Fruit fly (Drosophila melanogaster) whole organism, embryonic: Measurements from ENCODE around the gene CG32681.

ENCODE experiments used
- ATbp ChIP-seq: fragments of 200-800 bp; sonication (Bioruptor generic); optimal IDR thresholded peaks from 2 replicates; lab custom pipeline; 2017; ENCODE audit warnings: missing biosample characterization, mild to moderate bottlenecking, missing genetic modification characterization, missing genetic modification reagents
- CG10431 ChIP-seq: fragments of 200-800 bp; sonication (Bioruptor generic); optimal IDR thresholded peaks from 3 replicates; lab custom pipeline; 2018; ENCODE audit warnings: missing biosample characterization, mild to moderate bottlenecking, missing genetic modification characterization
- CG10462 ChIP-seq: fragments of 200-800 bp; sonication (Bioruptor generic); optimal IDR thresholded peaks from 2 replicates; lab custom pipeline; 2016; ENCODE audit warnings: missing biosample characterization, missing genetic modification characterization
- CG11504 ChIP-seq: fragments of 200-800 bp; sonication (Bioruptor generic); optimal IDR thresholded peaks from 3 replicates; lab custom pipeline; 2019; ENCODE audit warnings: missing biosample characterization, mild to moderate bottlenecking, missing genetic modification characterization, moderate library complexity
- CG12155 ChIP-seq: fragments of 200-800 bp; sonication (Bioruptor generic); optimal IDR thresholded peaks from 3 replicates; lab custom pipeline; 2016; ENCODE audit warnings: missing biosample characterization, missing genetic modification characterization
- CG13123 ChIP-seq: fragments of 200-800 bp; sonication (Bioruptor generic); optimal IDR thresholded peaks from 2 replicates; lab custom pipeline; 2016; ENCODE audit warnings: missing biosample characterization, missing genetic modification characterization
- CG15269 ChIP-seq: fragments of 200-800 bp; sonication (Bioruptor generic); optimal IDR thresholded peaks from 2 replicates; lab custom pipeline; 2018; ENCODE audit warnings: missing biosample characterization, mild to moderate bottlenecking, missing genetic modification characterization, moderate library complexity
- CG15479 ChIP-seq: fragments of 200-800 bp; sonication (Bioruptor generic); optimal IDR thresholded peaks from 3 replicates; lab custom pipeline; 2019; ENCODE audit warnings: missing biosample characterization, mild to moderate bottlenecking, missing genetic modification characterization, moderate library complexity
- CG15601 ChIP-seq: fragments of 200-800 bp; sonication (Bioruptor generic); optimal IDR thresholded peaks from 3 replicates; lab custom pipeline; 2019; ENCODE audit warnings: missing biosample characterization, mild to moderate bottlenecking, missing genetic modification characterization, moderate library complexity
- CG17612 ChIP-seq: fragments of 200-800 bp; sonication (Bioruptor generic); IDR thresholded peaks from 2 replicates; pipeline ENCODE4 v1.3.6; 2022; ENCODE audit warnings: missing biosample characterization, missing genetic modification characterization
- CG1832 ChIP-seq: fragments of 200-800 bp; sonication (Bioruptor generic); optimal IDR thresholded peaks from 2 replicates; lab custom pipeline; 2017; ENCODE audit warnings: missing biosample characterization, mild to moderate bottlenecking, missing genetic modification characterization, inconsistent platforms
- CG2712 ChIP-seq: fragments of 200-800 bp; optimal IDR thresholded peaks from 3 replicates; lab custom pipeline; 2019; ENCODE audit warnings: missing biosample characterization, mild to moderate bottlenecking, missing genetic modification characterization, moderate library complexity
- CG5180 ChIP-seq: fragments of 200-800 bp; sonication (Bioruptor generic); optimal IDR thresholded peaks from 3 replicates; lab custom pipeline; 2017; ENCODE audit warnings: missing biosample characterization, missing genetic modification characterization, mild to moderate bottlenecking, moderate library complexity, missing genetic modification reagents
- CG6654 ChIP-seq: fragments of 200-800 bp; sonication (Bioruptor generic); optimal IDR thresholded peaks from 2 replicates; lab custom pipeline; 2017; ENCODE audit warnings: missing biosample characterization, mild to moderate bottlenecking, missing genetic modification characterization
- CG6854 ChIP-seq: fragments of 200-800 bp; sonication (Bioruptor generic); optimal IDR thresholded peaks from 3 replicates; lab custom pipeline; 2017; ENCODE audit warnings: missing biosample characterization, mild to moderate bottlenecking, missing genetic modification characterization
- CG9797 ChIP-seq: fragments of 200-800 bp; sonication (Bioruptor generic); optimal IDR thresholded peaks from 3 replicates; lab custom pipeline; 2018; ENCODE audit warnings: missing biosample characterization, mild to moderate bottlenecking, missing genetic modification characterization
- Gug ChIP-seq: fragments of 200-800 bp; sonication (Bioruptor generic); IDR thresholded peaks from 4 replicates; pipeline ENCODE4 v1.3.6; 2022; ENCODE audit warnings: missing biosample characterization, missing genetic modification characterization
- H15 ChIP-seq: fragments of 200-800 bp; sonication (Bioruptor generic); IDR thresholded peaks from 3 replicates; pipeline ENCODE4 v1.3.6; 2022; ENCODE audit warnings: missing biosample characterization, missing genetic modification characterization
- Hr39 ChIP-seq: fragments of >200 bp; optimal IDR thresholded peaks from 2 replicates; lab custom pipeline; 2017
- Med ChIP-seq: fragments of 200-800 bp; sonication (Bioruptor generic); peaks from one replicate; lab custom pipeline; 2016; ENCODE audit warnings: missing biosample characterization, missing genetic modification characterization, mild to moderate bottlenecking, inconsistent platforms, moderate library complexity
- Rfx ChIP-seq: fragments of 200-800 bp; sonication (Bioruptor generic); IDR thresholded peaks from 2 replicates; pipeline ENCODE4 v1.3.6; 2022; ENCODE audit warnings: missing biosample characterization, missing genetic modification characterization
- Scr ChIP-seq: fragments of 200-800 bp; sonication (Bioruptor generic); IDR thresholded peaks from 2 replicates; pipeline ENCODE4 v1.3.6; 2022; ENCODE audit warnings: missing biosample characterization, missing genetic modification characterization; ENCODE audit not compliant: partially characterized antibody
- Side ChIP-seq: fragments of 200-800 bp; sonication (Bioruptor generic); optimal IDR thresholded peaks from 2 replicates; lab custom pipeline; 2016; ENCODE audit warnings: missing biosample characterization, missing genetic modification characterization
- Xrp1 ChIP-seq: fragments of 200-800 bp; sonication (Bioruptor generic); IDR thresholded peaks from 2 replicates; pipeline ENCODE4 v1.3.6; 2022; ENCODE audit warnings: missing biosample characterization, missing genetic modification characterization
- bsh ChIP-seq, 2 experiments: fragments of 200-800 bp; sonication (Bioruptor generic); optimal IDR thresholded peaks; 2 replicates each; lab custom pipeline; 2017 to 2018; ENCODE audit warnings: mild to moderate bottlenecking in 2 of 2, missing biosample characterization in 2 of 2, missing genetic modification characterization in 2 of 2, moderate library complexity in 1 of 2
- chinmo ChIP-seq: fragments of 200-800 bp; sonication (Bioruptor generic); IDR thresholded peaks from 4 replicates; pipeline ENCODE4 v1.3.6; 2022; ENCODE audit warnings: missing biosample characterization, missing genetic modification characterization; ENCODE audit not compliant: partially characterized antibody
- crp ChIP-seq, 2 experiments: fragments of 200-800 bp; sonication (Bioruptor generic); optimal IDR thresholded peaks; 2 replicates in 1 of 2; 3 replicates in 1 of 2; lab custom pipeline; 2017; ENCODE audit warnings: missing biosample characterization in 2 of 2, missing genetic modification characterization in 2 of 2, mild to moderate bottlenecking in 1 of 2, moderate library complexity in 1 of 2
- cwo ChIP-seq: fragments of 200-800 bp; sonication (Bioruptor generic); optimal IDR thresholded peaks from 3 replicates; lab custom pipeline; 2017; ENCODE audit warnings: missing biosample characterization, missing genetic modification characterization, mild to moderate bottlenecking, moderate library complexity, missing genetic modification reagents
- dimm ChIP-seq: fragments of 200-800 bp; sonication (Bioruptor generic); IDR thresholded peaks from 2 replicates; pipeline ENCODE4 v1.3.6; 2022; ENCODE audit warnings: missing biosample characterization, missing genetic modification characterization
- disco-r ChIP-seq: fragments of 200-800 bp; sonication (Bioruptor generic); optimal IDR thresholded peaks from 2 replicates; lab custom pipeline; 2016; ENCODE audit warnings: missing biosample characterization, missing genetic modification characterization
- ewg ChIP-seq: fragments of 200-800 bp; sonication (Bioruptor generic); optimal IDR thresholded peaks from 3 replicates; lab custom pipeline; 2017; ENCODE audit warnings: mild to moderate bottlenecking, missing biosample characterization, missing genetic modification reagents, missing genetic modification characterization
- eyg ChIP-seq: fragments of 200-800 bp; sonication (Bioruptor generic); optimal IDR thresholded peaks from 3 replicates; lab custom pipeline; 2016; ENCODE audit warnings: missing biosample characterization, missing genetic modification characterization
- gcm ChIP-seq: fragments of 200-800 bp; sonication (Bioruptor generic); optimal IDR thresholded peaks from 2 replicates; lab custom pipeline; 2019; ENCODE audit warnings: missing biosample characterization, mild to moderate bottlenecking, missing genetic modification characterization, moderate library complexity
- gro ChIP-seq: fragments of 200-800 bp; sonication (Bioruptor generic); optimal IDR thresholded peaks from 2 replicates; lab custom pipeline; 2016; ENCODE audit warnings: missing biosample characterization, missing genetic modification characterization
- inv ChIP-seq: fragments of 200-800 bp; sonication (Bioruptor generic); IDR thresholded peaks from 2 replicates; pipeline ENCODE4 v1.3.6; 2022; ENCODE audit warnings: missing biosample characterization, missing genetic modification characterization; ENCODE audit not compliant: partially characterized antibody
- klu ChIP-seq: fragments of 200-800 bp; sonication (Bioruptor generic); IDR thresholded peaks from 2 replicates; pipeline ENCODE4 v1.3.6; 2022; ENCODE audit warnings: missing biosample characterization, missing genetic modification characterization
- lola ChIP-seq, 3 experiments: fragments of >200 bp in 2 of 3; fragments of 200-800 bp in 1 of 3; sonication (Bioruptor generic) in 1 of 3; optimal IDR thresholded peaks; 2 replicates each; lab custom pipeline; 2017 to 2019; ENCODE audit warnings: missing biosample characterization in 3 of 3, missing genetic modification characterization in 3 of 3, mild to moderate bottlenecking in 1 of 3, moderate library complexity in 1 of 3
- org-1 ChIP-seq: fragments of 200-800 bp; sonication (Bioruptor generic); optimal IDR thresholded peaks from 2 replicates; lab custom pipeline; 2017; ENCODE audit warnings: missing biosample characterization, missing genetic modification characterization
- phol ChIP-seq: fragments of 200-800 bp; sonication (Bioruptor generic); optimal IDR thresholded peaks from 3 replicates; lab custom pipeline; 2018; ENCODE audit warnings: missing biosample characterization, mild to moderate bottlenecking, missing genetic modification characterization, moderate library complexity
- repo ChIP-seq: fragments of 200-800 bp; sonication (Bioruptor generic); optimal IDR thresholded peaks from 2 replicates; lab custom pipeline; 2016; ENCODE audit warnings: missing biosample characterization, missing genetic modification characterization
- ro ChIP-seq: fragments of 200-800 bp; sonication (Bioruptor generic); IDR thresholded peaks from 2 replicates; pipeline ENCODE4 v1.3.6; 2022; ENCODE audit warnings: missing biosample characterization, missing genetic modification characterization
- slbo ChIP-seq: fragments of 200-800 bp; sonication (Bioruptor generic); IDR thresholded peaks from 2 replicates; pipeline ENCODE4 v1.3.6; 2022; ENCODE audit warnings: missing biosample characterization, missing genetic modification characterization
- stc ChIP-seq: fragments of 200-800 bp; sonication (Bioruptor generic); IDR thresholded peaks from 2 replicates; pipeline ENCODE4 v1.3.6; 2022; ENCODE audit warnings: missing biosample characterization, missing genetic modification characterization
- sug ChIP-seq: fragments of 200-800 bp; optimal IDR thresholded peaks from 2 replicates; lab custom pipeline; 2019; ENCODE audit warnings: missing biosample characterization, mild to moderate bottlenecking, missing genetic modification characterization, moderate library complexity
- tin ChIP-seq: fragments of 200-800 bp; sonication (Bioruptor generic); optimal IDR thresholded peaks from 3 replicates; lab custom pipeline; 2016; ENCODE audit warnings: missing biosample characterization, missing genetic modification characterization
- unpg ChIP-seq: fragments of 200-800 bp; sonication (Bioruptor generic); optimal IDR thresholded peaks from 3 replicates; lab custom pipeline; 2018; ENCODE audit warnings: missing biosample characterization, mild to moderate bottlenecking, missing genetic modification characterization, moderate library complexity
- zf30C ChIP-seq: fragments of 200-800 bp; sonication (Bioruptor generic); optimal IDR thresholded peaks from 3 replicates; lab custom pipeline; 2018; ENCODE audit warnings: missing biosample characterization, mild to moderate bottlenecking, missing genetic modification characterization

The CG32681 gene

DNA sequence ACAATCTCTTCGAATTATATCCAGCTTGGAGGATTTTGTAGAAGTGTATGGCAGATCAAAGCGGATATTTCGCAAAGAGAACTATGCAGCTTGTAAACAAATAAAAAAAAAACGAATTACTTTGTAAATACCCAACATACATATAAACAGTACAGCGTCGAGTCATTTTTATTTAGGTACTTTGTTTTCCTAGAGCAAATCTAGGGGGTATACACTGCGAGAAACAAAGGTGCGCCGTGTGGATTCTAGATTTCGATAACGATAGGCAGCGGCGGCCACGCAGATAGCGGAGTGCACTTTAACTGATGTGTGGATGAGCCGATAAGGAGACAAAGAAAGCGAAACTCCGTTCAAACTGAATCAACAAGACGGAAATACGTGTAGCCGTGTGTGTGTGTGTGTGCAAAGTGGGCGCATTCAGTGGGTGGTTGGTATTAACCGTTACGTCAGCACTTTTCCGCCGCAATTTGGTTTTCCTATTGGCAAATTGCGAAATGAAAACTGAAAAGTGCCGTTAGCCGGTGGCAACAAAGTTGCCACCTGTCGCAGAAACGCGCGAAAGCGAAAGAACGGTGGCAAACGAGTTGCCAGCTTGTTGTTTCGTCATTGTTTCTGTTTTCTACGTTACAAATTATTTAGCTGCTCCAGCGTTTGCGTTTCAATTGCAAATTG, 16.5 kb downstream of the CG32681 start (continued):
- no peak; the same call in 1 of the 2 replicates for TF ChIP-seq Rfx
- TF ChIP-seq tin (GFP tag; lab: Kevin White, UChicago) = no peak
- no peak for TF ChIP-seq CG9797 (GFP tag; lab: Kevin White, UChicago)
- no peak for TF ChIP-seq gro (GFP tag; lab: Kevin White, UChicago)
- no peak for TF ChIP-seq disco-r (GFP tag; lab: Kevin White, UChicago)
- no peak for TF ChIP-seq crp (GFP tag; optimal IDR thresholded peaks at IDR 0.05; lab: Kevin White, UChicago)
- no peak for TF ChIP-seq CG2712 (tag; lab: Kevin White, UChicago)
- peak; percentile 21 for TF ChIP-seq unpg (GFP tag; lab: Kevin White, UChicago)
- peak; percentile 44 for TF ChIP-seq zf30C (GFP tag; lab: Kevin White, UChicago)
- no peak for TF ChIP-seq CG5180 (GFP tag; lab: Kevin White, UChicago)
- no peak for TF ChIP-seq cwo (GFP tag; lab: Kevin White, UChicago)
- peak; percentile 34 for TF ChIP-seq Med (GFP tag; lab: Kevin White, UChicago)
- TF ChIP-seq stc (GFP tag; lab: Robert Waterston, UW) = no peak
- no peak for TF ChIP-seq dimm (GFP tag; lab: Robert Waterston, UW)
- 0 out of 3 replicates have a peak, but pooled peaks have one; percentile 15 for TF ChIP-seq H15
- no peak for TF ChIP-seq ewg
- no peak for TF ChIP-seq CG10431 (GFP tag; lab: Kevin White, UChicago)
- TF ChIP-seq CG15479 (GFP tag; lab: Kevin White, UChicago) = no peak
- TF ChIP-seq Xrp1 (GFP tag; lab: Robert Waterston, UW) = peak; percentile 26; the same call in 1 of the 2 replicates
- TF ChIP-seq phol (tag; lab: Kevin White, UChicago) = no peak
- TF ChIP-seq Scr (GFP tag; lab: Robert Waterston, UW) = no peak
- peak; percentile 32 for TF ChIP-seq sug (tag; lab: Kevin White, UChicago)
- no peak for TF ChIP-seq org-1 (GFP tag; lab: Kevin White, UChicago)
- TF ChIP-seq CG10462 (GFP tag; lab: Kevin White, UChicago) = peak; percentile 6

DNA sequence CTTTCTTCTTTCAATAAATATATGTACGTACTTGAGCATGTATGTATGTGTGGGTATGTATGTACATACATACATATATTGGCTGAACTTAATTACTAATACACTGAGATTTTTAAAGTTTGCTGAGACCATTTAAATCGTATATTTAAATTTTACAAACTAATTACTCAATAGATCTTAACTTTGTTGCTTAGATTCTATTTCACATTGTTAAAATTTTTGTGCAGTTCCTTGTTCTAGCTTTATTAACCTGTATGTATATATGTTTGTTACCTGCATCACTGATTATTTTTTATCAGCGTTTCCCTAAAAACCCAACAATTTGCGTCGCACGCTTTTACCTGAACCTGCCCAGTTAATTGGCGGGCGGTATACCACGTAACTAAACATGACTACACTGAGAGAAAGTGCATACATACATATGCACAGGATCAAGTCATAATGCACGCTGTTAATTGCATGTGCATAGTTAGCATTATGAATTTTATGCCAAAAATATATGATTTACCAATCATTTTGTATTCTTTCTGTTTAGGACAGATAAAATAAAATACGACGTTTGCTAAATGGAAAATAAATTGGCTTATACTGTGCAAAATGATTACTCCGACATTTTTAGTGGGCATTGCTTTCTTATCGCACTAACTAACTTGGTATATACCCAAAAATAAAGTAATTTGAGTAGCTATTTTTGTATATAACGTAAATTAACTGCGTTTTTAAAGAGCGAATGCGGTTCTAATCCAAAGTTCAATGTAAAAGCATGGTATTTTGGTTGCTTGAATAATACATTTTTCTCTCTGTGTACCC, 18.4 kb downstream of the CG32681 start:
- no peak for TF ChIP-seq klu (GFP tag; lab: Robert Waterston, UW)
- no peak for TF ChIP-seq Hr39
- no peak for TF ChIP-seq inv (GFP tag; lab: Robert Waterston, UW)
- no peak for TF ChIP-seq CG15601
- TF ChIP-seq slbo (GFP tag; lab: Robert Waterston, UW) = peak; percentile 16; the same call in 1 of the 2 replicates
- TF ChIP-seq CG11504 = peak; percentile 64
- peak in 1 of 2 experiments; percentile 38 for TF ChIP-seq bsh (GFP tag; optimal IDR thresholded peaks at IDR 0.05; lab: Kevin White, UChicago)
- no peak for TF ChIP-seq CG1832 (GFP tag; lab: Kevin White, UChicago)
- no peak for TF ChIP-seq Gug (GFP tag; lab: Robert Waterston, UW)
- TF ChIP-seq CG6854 (GFP tag; lab: Kevin White, UChicago) = no peak
- no peak for TF ChIP-seq CG13123 (GFP tag; lab: Kevin White, UChicago)
- TF ChIP-seq CG6654 (GFP tag; lab: Kevin White, UChicago) = no peak
- TF ChIP-seq CG17612 = no peak
- no peak for TF ChIP-seq gcm
- TF ChIP-seq eyg (GFP tag; lab: Kevin White, UChicago) = no peak
- peak in 1 of 3 experiments; percentile 45 for TF ChIP-seq lola (GFP tag; optimal IDR thresholded peaks at IDR 0.05; lab: Kevin White, UChicago)
- no peak for TF ChIP-seq chinmo (GFP tag; lab: Robert Waterston, UW)
- peak; percentile 6 for TF ChIP-seq ATbp (GFP tag; lab: Kevin White, UChicago)
- TF ChIP-seq repo (GFP tag; lab: Kevin White, UChicago) = no peak
- no peak for TF ChIP-seq Side (GFP tag; lab: Kevin White, UChicago)
- TF ChIP-seq ro (GFP tag; lab: Robert Waterston, UW) = no peak
- peak; percentile 11 for TF ChIP-seq CG15269 (tag; lab: Kevin White, UChicago)
- peak; percentile 13 for TF ChIP-seq CG12155
